Fruit fly (Drosophila melanogaster) whole organism, embryonic: Measurements from ENCODE around the gene Ppox.
A peak's percentile ranks its signal among the peaks of the same experiment; 100 is the strongest.

Experiments
- CG10366 ChIP-seq: fragments of 200-800 bp; sonication (Bioruptor generic); IDR thresholded peaks from 2 replicates; pipeline ENCODE4 v1.3.6; 2022; ENCODE audit warnings: missing biosample characterization, missing genetic modification characterization
- CG10565 ChIP-seq: fragments of 200-800 bp; sonication (Bioruptor generic); optimal IDR thresholded peaks from 3 replicates; lab custom pipeline; 2016; ENCODE audit warnings: missing biosample characterization, mild to moderate bottlenecking, missing genetic modification characterization
- CG12219 ChIP-seq: fragments of 200-800 bp; sonication (Bioruptor generic); optimal IDR thresholded peaks from 3 replicates; lab custom pipeline; 2018; ENCODE audit warnings: missing biosample characterization, mild to moderate bottlenecking, missing genetic modification characterization
- CG13624 ChIP-seq: fragments of 200-800 bp; sonication (Bioruptor generic); optimal IDR thresholded peaks from 2 replicates; lab custom pipeline; 2016; ENCODE audit warnings: missing biosample characterization, missing genetic modification characterization
- CG14441 ChIP-seq: fragments of 200-800 bp; sonication (Bioruptor generic); IDR thresholded peaks from 2 replicates; pipeline ENCODE4 v1.3.6; 2022; ENCODE audit warnings: missing biosample characterization, missing genetic modification characterization
- CG16779 ChIP-seq: fragments of 200-800 bp; sonication (Bioruptor generic); IDR thresholded peaks from 2 replicates; pipeline ENCODE4 v1.3.6; 2022; ENCODE audit warnings: missing biosample characterization, missing genetic modification characterization
- CG16813 ChIP-seq: fragments of 200-800 bp; sonication (Bioruptor generic); IDR thresholded peaks from 3 replicates; pipeline ENCODE4 v1.3.6; 2022; ENCODE audit warnings: missing biosample characterization, missing genetic modification characterization; ENCODE audit not compliant: partially characterized antibody
- CG17186 ChIP-seq: fragments of 200-800 bp; sonication (Bioruptor generic); optimal IDR thresholded peaks from 3 replicates; lab custom pipeline; 2017; ENCODE audit warnings: missing biosample characterization, missing genetic modification reagents, missing genetic modification characterization
- CG30020 ChIP-seq: fragments of 200-800 bp; optimal IDR thresholded peaks from 2 replicates; lab custom pipeline; 2019; ENCODE audit warnings: missing biosample characterization, mild to moderate bottlenecking, missing genetic modification characterization, moderate library complexity
- CG30403 ChIP-seq: fragments of 200-800 bp; sonication (Bioruptor generic); optimal IDR thresholded peaks from 3 replicates; lab custom pipeline; 2016; ENCODE audit warnings: missing biosample characterization, missing genetic modification characterization
- CG3995 ChIP-seq: fragments of 200-800 bp; sonication (Bioruptor generic); optimal IDR thresholded peaks from 3 replicates; lab custom pipeline; 2016; ENCODE audit warnings: missing biosample characterization, missing genetic modification characterization
- CG4282 ChIP-seq: fragments of 200-800 bp; sonication (Bioruptor generic); optimal IDR thresholded peaks from 2 replicates; lab custom pipeline; 2016; ENCODE audit warnings: missing biosample characterization, missing genetic modification characterization
- CG6254 ChIP-seq: fragments of 200-800 bp; sonication (Bioruptor generic); optimal IDR thresholded peaks from 3 replicates; lab custom pipeline; 2017; ENCODE audit warnings: mild to moderate bottlenecking, missing biosample characterization, missing genetic modification reagents, missing genetic modification characterization
- CG7556 ChIP-seq: fragments of 200-800 bp; sonication (Bioruptor generic); optimal IDR thresholded peaks from 2 replicates; lab custom pipeline; 2017; ENCODE audit warnings: missing biosample characterization, mild to moderate bottlenecking, missing genetic modification characterization
- CG8359 ChIP-seq: fragments of 200-800 bp; sonication (Bioruptor generic); optimal IDR thresholded peaks from 2 replicates; lab custom pipeline; 2017; ENCODE audit warnings: missing biosample characterization, mild to moderate bottlenecking, missing genetic modification characterization, borderline replicate concordance
- CTCF ChIP-seq: fragments of 200-800 bp; sonication (Bioruptor generic); optimal IDR thresholded peaks from 2 replicates; lab custom pipeline; 2017; ENCODE audit warnings: missing biosample characterization, mild to moderate bottlenecking, missing genetic modification characterization, moderate library complexity
- Dek ChIP-seq: fragments of 200-800 bp; sonication (Bioruptor generic); optimal IDR thresholded peaks from 3 replicates; lab custom pipeline; 2019; ENCODE audit warnings: missing biosample characterization, mild to moderate bottlenecking, missing genetic modification characterization, moderate library complexity
- Dfd ChIP-seq, 2 experiments: fragments of >200 bp; optimal IDR thresholded peaks; 2 replicates each; lab custom pipeline; 2017; ENCODE audit warnings: missing biosample characterization in 2 of 2, missing genetic modification characterization in 2 of 2
- Dip2 ChIP-seq: fragments of 200-800 bp; sonication (Bioruptor generic); IDR thresholded peaks from 2 replicates; pipeline ENCODE4 v1.3.6; 2022; ENCODE audit warnings: missing biosample characterization, missing genetic modification characterization
- Dp ChIP-seq: fragments of 200-800 bp; sonication (Bioruptor generic); optimal IDR thresholded peaks from 2 replicates; lab custom pipeline; 2018; ENCODE audit warnings: missing biosample characterization, mild to moderate bottlenecking, missing genetic modification characterization, moderate library complexity
- Elba2 ChIP-seq: fragments of 200-800 bp; sonication (Bioruptor generic); optimal IDR thresholded peaks from 3 replicates; lab custom pipeline; 2016; ENCODE audit warnings: missing biosample characterization, missing genetic modification characterization
- Hmx ChIP-seq: fragments of 200-800 bp; sonication (Bioruptor generic); optimal IDR thresholded peaks from 2 replicates; lab custom pipeline; 2016; ENCODE audit warnings: missing biosample characterization, missing genetic modification characterization
- Hr51 ChIP-seq, 2 experiments: fragments of 200-800 bp; sonication (Bioruptor generic); optimal IDR thresholded peaks; 2 replicates in 1 of 2; 3 replicates in 1 of 2; lab custom pipeline; 2016 to 2018; ENCODE audit warnings: missing biosample characterization in 2 of 2, missing genetic modification characterization in 2 of 2, mild to moderate bottlenecking in 1 of 2, moderate library complexity in 1 of 2
- Poxn ChIP-seq: fragments of 200-800 bp; sonication (Bioruptor generic); IDR thresholded peaks from 2 replicates; pipeline ENCODE4 v1.3.6; 2022; ENCODE audit warnings: missing biosample characterization, missing genetic modification characterization
- Six4 ChIP-seq: fragments of 200-800 bp; sonication (Bioruptor generic); optimal IDR thresholded peaks from 2 replicates; lab custom pipeline; 2016; ENCODE audit warnings: missing biosample characterization, missing genetic modification characterization
- Trl ChIP-seq, 3 experiments: fragments of >200 bp in 2 of 3; fragments of 200-800 bp in 1 of 3; sonication (Bioruptor generic) in 1 of 3; optimal IDR thresholded peaks; 2 replicates in 1 of 3; 3 replicates in 2 of 3; lab custom pipeline; 2016 to 2017; ENCODE audit warnings: missing biosample characterization in 1 of 3, missing genetic modification characterization in 1 of 3
- abd-A ChIP-seq: fragments of 200-800 bp; sonication (Bioruptor generic); optimal IDR thresholded peaks from 3 replicates; lab custom pipeline; 2019; ENCODE audit warnings: missing biosample characterization, mild to moderate bottlenecking, missing genetic modification characterization, moderate library complexity
- bab2 ChIP-seq: fragments of 200-800 bp; sonication (Bioruptor generic); optimal IDR thresholded peaks from 2 replicates; lab custom pipeline; 2016; ENCODE audit warnings: missing biosample characterization, missing genetic modification characterization
- chinmo ChIP-seq: fragments of 200-800 bp; sonication (Bioruptor generic); IDR thresholded peaks from 4 replicates; pipeline ENCODE4 v1.3.6; 2022; ENCODE audit warnings: missing biosample characterization, missing genetic modification characterization; ENCODE audit not compliant: partially characterized antibody
- dan ChIP-seq: fragments of 200-800 bp; sonication (Bioruptor generic); IDR thresholded peaks from 2 replicates; pipeline ENCODE4 v1.3.6; 2022; ENCODE audit warnings: missing biosample characterization, missing genetic modification characterization
- dimm ChIP-seq: fragments of 200-800 bp; sonication (Bioruptor generic); IDR thresholded peaks from 2 replicates; pipeline ENCODE4 v1.3.6; 2022; ENCODE audit warnings: missing biosample characterization, missing genetic modification characterization
- ems ChIP-seq: fragments of 200-800 bp; sonication (Bioruptor generic); optimal IDR thresholded peaks from 3 replicates; lab custom pipeline; 2016; ENCODE audit warnings: missing biosample characterization, missing genetic modification characterization
- gce ChIP-seq: fragments of 200-800 bp; sonication (Bioruptor generic); IDR thresholded peaks from 3 replicates; pipeline ENCODE4 v1.3.6; 2022; ENCODE audit warnings: missing biosample characterization, missing genetic modification characterization
- hkb ChIP-seq, 2 experiments: fragments of 200-800 bp in 1 of 2; fragments of >200 bp in 1 of 2; sonication (Bioruptor generic) in 1 of 2; IDR thresholded peaks in 1 of 2; optimal IDR thresholded peaks in 1 of 2; 2 replicates each; pipeline versions ENCODE4 v1.3.6 to Lab custom; 2017 to 2022; ENCODE audit warnings: missing biosample characterization in 1 of 2, missing genetic modification characterization in 1 of 2
- lbe ChIP-seq: fragments of 200-800 bp; sonication (Bioruptor generic); optimal IDR thresholded peaks from 2 replicates; lab custom pipeline; 2016; ENCODE audit warnings: missing biosample characterization, mild to moderate bottlenecking, missing genetic modification characterization
- mam ChIP-seq: fragments of 200-800 bp; sonication (Bioruptor generic); optimal IDR thresholded peaks from 3 replicates; lab custom pipeline; 2016; ENCODE audit warnings: missing biosample characterization, missing genetic modification characterization
- oc ChIP-seq: fragments of 200-800 bp; sonication (Bioruptor generic); optimal IDR thresholded peaks from 2 replicates; lab custom pipeline; 2018; ENCODE audit warnings: missing biosample characterization, mild to moderate bottlenecking, missing genetic modification characterization, moderate library complexity
- onecut ChIP-seq: fragments of 200-800 bp; sonication (Bioruptor generic); IDR thresholded peaks from 2 replicates; pipeline ENCODE4 v1.3.6; 2022; ENCODE audit warnings: missing biosample characterization, missing genetic modification characterization
- repo ChIP-seq: fragments of 200-800 bp; sonication (Bioruptor generic); optimal IDR thresholded peaks from 2 replicates; lab custom pipeline; 2016; ENCODE audit warnings: missing biosample characterization, missing genetic modification characterization
- salm ChIP-seq: fragments of 200-800 bp; sonication (Bioruptor generic); optimal IDR thresholded peaks from 2 replicates; lab custom pipeline; 2018; ENCODE audit warnings: missing biosample characterization, mild to moderate bottlenecking, missing genetic modification characterization
- tup ChIP-seq: fragments of 200-800 bp; sonication (Bioruptor generic); optimal IDR thresholded peaks from 2 replicates; lab custom pipeline; 2016; ENCODE audit warnings: missing biosample characterization, mild to moderate bottlenecking, missing genetic modification characterization, moderate library complexity
- unpg ChIP-seq: fragments of 200-800 bp; sonication (Bioruptor generic); optimal IDR thresholded peaks from 3 replicates; lab custom pipeline; 2018; ENCODE audit warnings: missing biosample characterization, mild to moderate bottlenecking, missing genetic modification characterization, moderate library complexity
- wdn ChIP-seq: fragments of 200-800 bp; sonication (Bioruptor generic); IDR thresholded peaks from 2 replicates; pipeline ENCODE4 v1.3.6; 2022; ENCODE audit warnings: missing biosample characterization, missing genetic modification characterization

The Ppox gene

dm6 chr3R:24699309-24699708, 37.7 kb upstream of the Ppox start:
- TF ChIP-seq Dek (tag; lab: Kevin White, UChicago), result no peak
- no peak for TF ChIP-seq dan (GFP tag; lab: Robert Waterston, UW)
- no peak for TF ChIP-seq CG10565 (GFP tag; lab: Kevin White, UChicago)
- TF ChIP-seq Hr51 (GFP tag; optimal IDR thresholded peaks at IDR 0.05; lab: Kevin White, UChicago), result no peak
- TF ChIP-seq Dp, result no peak
- no peak for TF ChIP-seq CG30020
- TF ChIP-seq CG10366 (GFP tag; lab: Robert Waterston, UW), result no peak
- TF ChIP-seq CG14441 (GFP tag; lab: Robert Waterston, UW), result no peak
- no peak for TF ChIP-seq CG6254 (GFP tag; lab: Kevin White, UChicago)
- TF ChIP-seq tup (GFP tag; lab: Kevin White, UChicago), result no peak
- TF ChIP-seq CG16779 (GFP tag; lab: Robert Waterston, UW), result no peak
- TF ChIP-seq Elba2 (GFP tag; lab: Kevin White, UChicago), result peak; percentile 95
- no peak for TF ChIP-seq ems (GFP tag; lab: Kevin White, UChicago)
- no peak for TF ChIP-seq lbe (GFP tag; lab: Kevin White, UChicago)
- peak in 1 of 2 experiments; percentile 37 for TF ChIP-seq Trl (optimal IDR thresholded peaks at IDR 0.05; lab: Kevin White, UChicago)
- no peak for TF ChIP-seq Trl (GFP tag; optimal IDR thresholded peaks at IDR 0.05; lab: Kevin White, UChicago)
- TF ChIP-seq CTCF (GFP tag; lab: Kevin White, UChicago), result no peak
- no peak for TF ChIP-seq hkb (optimal IDR thresholded peaks at IDR 0.05; lab: Kevin White, UChicago)
- no peak for TF ChIP-seq hkb (GFP tag; IDR thresholded peaks at IDR 0.05; lab: Robert Waterston, UW)

DNA sequence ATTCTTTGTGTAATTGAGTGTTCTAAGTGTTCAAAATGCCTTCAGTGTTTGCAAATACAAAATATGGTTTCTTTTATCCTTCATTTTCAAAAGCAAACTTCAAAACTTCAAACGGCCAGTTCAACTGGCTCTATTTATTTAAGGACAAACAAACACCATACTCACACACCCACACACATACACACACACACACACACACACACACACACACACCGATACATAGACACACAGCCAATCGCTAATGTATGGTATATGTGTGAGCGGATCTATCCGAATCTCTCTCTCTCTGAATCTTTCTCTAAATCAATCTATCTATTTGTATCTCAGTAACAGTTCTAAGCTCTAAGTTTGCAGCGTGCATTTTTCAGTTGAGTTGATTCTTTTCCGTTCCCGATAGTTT, 31.2 kb upstream of the Ppox start:
- TF ChIP-seq Dfd (GFP tag; optimal IDR thresholded peaks at IDR 0.05; lab: Kevin White, UChicago) (peak in 1 of 2 experiments; percentile 56), gce (GFP tag; lab: Robert Waterston, UW) (no peak)

DNA sequence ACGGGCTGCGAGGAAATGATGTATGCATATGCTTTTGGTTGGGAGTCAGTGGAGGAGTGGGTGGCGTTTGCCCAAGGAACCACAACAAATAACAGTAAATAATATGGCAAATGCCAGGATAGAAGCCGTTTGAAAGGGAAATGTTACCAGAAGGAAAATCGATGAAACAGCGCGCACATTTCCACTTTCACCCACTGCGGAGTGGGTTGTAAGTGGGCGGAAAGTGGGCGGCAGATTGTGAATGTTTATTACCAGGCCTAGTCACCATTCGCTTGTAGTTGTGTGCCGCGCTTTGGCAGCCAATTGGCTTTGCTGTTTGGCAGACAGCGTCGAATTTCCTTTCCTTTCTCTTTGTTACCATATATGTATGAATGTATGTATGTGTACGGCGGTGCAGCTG, 10.0 kb upstream of the Ppox start:
- TF ChIP-seq CG17186 (GFP tag; lab: Kevin White, UChicago) (no peak), Trl (optimal IDR thresholded peaks at IDR 0.05; lab: Kevin White, UChicago) (no peak), Trl (GFP tag; optimal IDR thresholded peaks at IDR 0.05; lab: Kevin White, UChicago) (no peak), repo (GFP tag; lab: Kevin White, UChicago) (no peak), onecut (GFP tag; lab: Robert Waterston, UW) (peak; percentile 84), Six4 (GFP tag; lab: Kevin White, UChicago) (no peak), bab2 (GFP tag; lab: Kevin White, UChicago) (no peak), CG3995 (GFP tag; lab: Kevin White, UChicago) (no peak), unpg (GFP tag; lab: Kevin White, UChicago) (no peak), Dip2 (GFP tag; lab: Robert Waterston, UW) (no peak), dimm (GFP tag; lab: Robert Waterston, UW) (no peak), oc (tag; lab: Kevin White, UChicago) (no peak), CG30403 (GFP tag; lab: Kevin White, UChicago) (no peak), CG16813 (GFP tag; lab: Robert Waterston, UW) (no peak), Hmx (GFP tag; lab: Kevin White, UChicago) (no peak), wdn (no peak), CG7556 (no peak), Poxn (no peak), CG13624 (no peak), CG4282 (no peak), mam (no peak), CG8359 (GFP tag; lab: Kevin White, UChicago) (no peak), chinmo (GFP tag; lab: Robert Waterston, UW) (0 out of 4 replicates have a peak, but pooled peaks have one; percentile 6), CG12219 (no peak), salm (tag; lab: Kevin White, UChicago) (no peak), abd-A (tag; lab: Kevin White, UChicago) (peak; percentile 50)
